Worm (Caenorhabditis elegans): ENCODE results near the gene F28G4.3.

The F28G4.3 gene

ce11 chrV:16244078-16244477 is 43.4 kb downstream of the F28G4.3 start, which contains the start of gene srh-104:
Gene srh-104 (minus strand): TSS chrV:16244178.
- TF ChIP-seq madf-3 (GFP tag; IDR thresholded peaks at IDR 0.05) = no peak
- TF ChIP-seq madf-8 (GFP tag; conservative IDR thresholded peaks at IDR 0.05) = no peak
- TF ChIP-seq D2030.7 (GFP tag; IDR thresholded peaks at IDR 0.05) = no peak
- no peak for TF ChIP-seq hmg-1.2 (GFP tag; IDR thresholded peaks at IDR 0.05)
- no peak for TF ChIP-seq mxl-1 (tag; optimal IDR thresholded peaks at IDR 0.05)

- TF ChIP-seq mcd-1 (GFP tag; IDR thresholded peaks at IDR 0.05) = no peak
- no peak for TF ChIP-seq B0336.3 (GFP tag; IDR thresholded peaks at IDR 0.05)
- TF ChIP-seq lir-1 (GFP tag; conservative IDR thresholded peaks at IDR 0.05) = no peak
- TF ChIP-seq bed-2 (GFP tag; IDR thresholded peaks at IDR 0.05) = no peak
- no peak for TF ChIP-seq F33H1.4 (GFP tag; IDR thresholded peaks at IDR 0.05)
- TF ChIP-seq hmg-1.2 (GFP tag; IDR thresholded peaks at IDR 0.05) = no peak
- TF ChIP-seq T07F8.4 (tag; optimal IDR thresholded peaks at IDR 0.05) = no peak
- no peak for TF ChIP-seq let-526 (GFP tag; IDR thresholded peaks at IDR 0.05)
- no peak for TF ChIP-seq nhr-27 (tag; optimal IDR thresholded peaks at IDR 0.05)
- TF ChIP-seq Y67H2A.10 (GFP tag; conservative IDR thresholded peaks at IDR 0.05) = no peak
- TF ChIP-seq zim-3 (tag; optimal IDR thresholded peaks at IDR 0.05) = no peak
- no peak for TF ChIP-seq sptf-2 (GFP tag; optimal IDR thresholded peaks at IDR 0.05)
- TF ChIP-seq nhr-80 (tag; optimal IDR thresholded peaks at IDR 0.05) = no peak
Observed at ce11 chrV:16237223-16237622, 50.3 kb downstream of the F28G4.3 start, which contains the start of gene F21H7.5. Gene F21H7.5 (plus strand): TSS chrV:16237523.
